Fruit fly (Drosophila melanogaster) whole organism, wandering third instar larva: ENCODE data around the gene CG10435.
A peak's percentile ranks its signal among the peaks of the same experiment; 100 is the strongest.

ENCODE experiments used
- Abd-B ChIP-seq: fragments of >200 bp; optimal IDR thresholded peaks from 2 replicates; lab custom pipeline; 2017; ENCODE audit warnings: missing biosample characterization, missing genetic modification characterization
- CG32264 ChIP-seq: fragments of 200-800 bp; sonication (Bioruptor generic); optimal IDR thresholded peaks from 2 replicates; lab custom pipeline; 2016; ENCODE audit warnings: missing biosample characterization, missing genetic modification characterization
- CG9705 ChIP-seq: fragments of 200-800 bp; sonication (Bioruptor generic); optimal IDR thresholded peaks from 2 replicates; lab custom pipeline; 2018; ENCODE audit warnings: missing biosample characterization, mild to moderate bottlenecking, missing genetic modification characterization
- CrebA ChIP-seq: fragments of 200-800 bp; sonication (Bioruptor generic); optimal IDR thresholded peaks from 2 replicates; lab custom pipeline; 2016; ENCODE audit warnings: missing biosample characterization, mild to moderate bottlenecking, missing genetic modification characterization, borderline replicate concordance
- Dfd ChIP-seq: fragments of >200 bp; optimal IDR thresholded peaks from 2 replicates; lab custom pipeline; 2017; ENCODE audit warnings: missing biosample characterization, missing genetic modification characterization
- Dif ChIP-seq: fragments of 200-275, 200-300 bp; sonication (Bioruptor generic); optimal IDR thresholded peaks from 2 replicates; lab custom pipeline; 2018; ENCODE audit warnings: missing biosample characterization, missing genetic modification characterization; ENCODE audit not compliant: partially characterized antibody
- GATAd ChIP-seq: sonication (Bioruptor generic); optimal IDR thresholded peaks from 2 replicates; lab custom pipeline; 2016; ENCODE audit warnings: missing biosample characterization, missing genetic modification characterization
- HLH106 ChIP-seq: fragments of 200-800 bp; optimal IDR thresholded peaks from 3 replicates; lab custom pipeline; 2019; ENCODE audit warnings: missing biosample characterization, mild to moderate bottlenecking, missing genetic modification characterization, moderate library complexity
- Hnf4 ChIP-seq: fragments of 200-800 bp; sonication (Bioruptor generic); optimal IDR thresholded peaks from 2 replicates; lab custom pipeline; 2016; ENCODE audit warnings: missing biosample characterization, mild to moderate bottlenecking, missing genetic modification characterization
- Hr83 ChIP-seq: fragments of 200-300 bp; sonication (Bioruptor generic); optimal IDR thresholded peaks from 2 replicates; lab custom pipeline; 2016; ENCODE audit warnings: missing biosample characterization, mild to moderate bottlenecking, missing genetic modification characterization, moderate library complexity; ENCODE audit not compliant: poor library complexity, severe bottlenecking
- Jra ChIP-seq: sonication (Bioruptor generic); optimal IDR thresholded peaks from 2 replicates; lab custom pipeline; 2016; ENCODE audit warnings: missing biosample characterization, missing genetic modification characterization
- Myc ChIP-seq: fragments of >200 bp; optimal IDR thresholded peaks from 2 replicates; lab custom pipeline; 2017
- N ChIP-seq: fragments of >200 bp; optimal IDR thresholded peaks from 2 replicates; lab custom pipeline; 2018; ENCODE audit warnings: missing biosample characterization, missing external identifiers, missing genetic modification characterization
- Rel ChIP-seq, 2 experiments: fragments of 200-800 bp; sonication (Bioruptor generic) in 1 of 2; optimal IDR thresholded peaks; 2 replicates in 1 of 2; 3 replicates in 1 of 2; lab custom pipeline; 2016 to 2019; ENCODE audit warnings: mild to moderate bottlenecking in 2 of 2, missing biosample characterization in 2 of 2, missing genetic modification characterization in 2 of 2, moderate library complexity in 1 of 2
- Sp1 ChIP-seq: fragments of 200-800 bp; sonication (Bioruptor generic); optimal IDR thresholded peaks from 3 replicates; lab custom pipeline; 2019; ENCODE audit warnings: missing biosample characterization, mild to moderate bottlenecking, missing genetic modification characterization, moderate library complexity
- Vsx2 ChIP-seq: fragments of 200-300, 225-300 bp; sonication (Bioruptor generic); optimal IDR thresholded peaks from 2 replicates; lab custom pipeline; 2018; ENCODE audit warnings: missing biosample characterization, missing genetic modification characterization; ENCODE audit not compliant: partially characterized antibody
- br ChIP-seq: fragments of 200-800 bp; sonication (Bioruptor generic); optimal IDR thresholded peaks from 2 replicates; lab custom pipeline; 2016; ENCODE audit warnings: missing biosample characterization, missing genetic modification characterization
- brk ChIP-seq: fragments of 200-800 bp; sonication (Bioruptor generic); optimal IDR thresholded peaks from 2 replicates; lab custom pipeline; 2016; ENCODE audit warnings: missing biosample characterization, mild to moderate bottlenecking, missing genetic modification characterization
- dl ChIP-seq, 2 experiments: fragments of 175-275, 200-275 bp in 1 of 2; fragments of 200-275 bp in 1 of 2; sonication (Bioruptor generic); optimal IDR thresholded peaks; lab custom pipeline; 2018; ENCODE audit warnings: mild to moderate bottlenecking in 2 of 2, missing biosample characterization in 2 of 2, missing genetic modification characterization in 2 of 2, moderate library complexity in 2 of 2; ENCODE audit not compliant: partially characterized antibody in 2 of 2, insufficient read depth in 1 of 2
- dmrt93B ChIP-seq: fragments of 200-800 bp; sonication (Bioruptor generic); optimal IDR thresholded peaks from 2 replicates; lab custom pipeline; 2018; ENCODE audit warnings: missing biosample characterization, mild to moderate bottlenecking, missing genetic modification characterization
- dsf ChIP-seq: sonication (Bioruptor generic); optimal IDR thresholded peaks from 2 replicates; lab custom pipeline; 2016; ENCODE audit warnings: missing biosample characterization, missing genetic modification characterization, borderline replicate concordance
- ey ChIP-seq: fragments of 200-800 bp; sonication (Bioruptor generic); optimal IDR thresholded peaks from 2 replicates; lab custom pipeline; 2016; ENCODE audit warnings: missing biosample characterization, missing genetic modification characterization
- foxo ChIP-seq, 2 experiments: fragments of 200-800 bp; sonication (Bioruptor generic); optimal IDR thresholded peaks; 2 replicates in 1 of 2; 3 replicates in 1 of 2; lab custom pipeline; 2016 to 2017; ENCODE audit warnings: missing biosample characterization in 2 of 2, missing genetic modification characterization in 2 of 2
- fru ChIP-seq: fragments of 200-800 bp; sonication (Bioruptor generic); optimal IDR thresholded peaks from 3 replicates; lab custom pipeline; 2016; ENCODE audit warnings: missing biosample characterization, mild to moderate bottlenecking, missing genetic modification characterization
- jim ChIP-seq: fragments of 175-275, 200-325 bp; sonication (Bioruptor generic); optimal IDR thresholded peaks from 2 replicates; lab custom pipeline; 2016; ENCODE audit warnings: missing biosample characterization, mild to moderate bottlenecking, missing genetic modification characterization
- lola ChIP-seq: fragments of >200 bp; optimal IDR thresholded peaks from 2 replicates; lab custom pipeline; 2017; ENCODE audit warnings: missing biosample characterization, missing genetic modification characterization
- psq ChIP-seq: fragments of 200-800 bp; sonication (Bioruptor generic); optimal IDR thresholded peaks from 3 replicates; lab custom pipeline; 2017; ENCODE audit warnings: missing biosample characterization, mild to moderate bottlenecking, missing genetic modification characterization, moderate library complexity
- sage ChIP-seq: fragments of 200-800 bp; sonication (Bioruptor generic); optimal IDR thresholded peaks from 2 replicates; lab custom pipeline; 2016; ENCODE audit warnings: missing biosample characterization, mild to moderate bottlenecking, missing genetic modification characterization
- tai ChIP-seq: sonication (Bioruptor generic); optimal IDR thresholded peaks from 2 replicates; lab custom pipeline; 2016; ENCODE audit warnings: missing biosample characterization, missing genetic modification characterization
- woc ChIP-seq: sonication (Bioruptor generic); optimal IDR thresholded peaks from 2 replicates; lab custom pipeline; 2016; ENCODE audit warnings: missing biosample characterization, mild to moderate bottlenecking, missing genetic modification characterization

The CG10435 gene

DNA sequence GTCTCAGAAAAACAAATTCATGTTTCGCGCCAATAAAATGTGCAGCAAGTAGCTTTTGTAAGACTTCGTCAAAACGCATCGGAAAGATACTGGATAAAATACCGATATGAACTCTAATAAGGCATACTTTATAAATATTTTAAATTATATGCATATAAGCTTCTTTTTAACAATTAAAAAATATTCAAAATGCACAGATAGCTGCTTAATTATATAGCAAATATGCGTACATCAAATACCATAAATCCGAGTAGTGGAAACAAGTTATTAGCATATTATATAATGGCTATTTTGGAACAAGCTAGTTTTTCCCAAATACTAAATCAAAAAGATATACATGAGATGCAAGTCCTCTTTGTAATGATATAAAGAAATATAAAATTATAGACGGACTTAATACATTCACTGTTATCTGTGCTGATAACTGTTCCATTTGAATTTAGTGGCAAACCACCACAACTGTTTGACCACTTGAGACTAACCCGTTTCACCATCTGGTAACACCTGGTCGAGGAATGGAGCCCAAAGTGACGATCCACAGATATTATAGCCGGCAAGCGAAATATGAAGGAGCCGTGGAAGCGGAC, 13.4 kb downstream of the CG10435 start, which contains the start of gene PIG-H:
TSS of gene PIG-H (plus strand) at position 303 of the 587 bp plus-strand sequence.
- no peak for TF ChIP-seq Vsx2 (GFP tag; lab: Kevin White, UChicago)
- peak; percentile 46 for TF ChIP-seq tai (GFP tag; lab: Kevin White, UChicago)
- peak; percentile 60 for TF ChIP-seq Dif (GFP tag; lab: Kevin White, UChicago)
- peak; percentile 20 for TF ChIP-seq N
- TF ChIP-seq foxo (GFP tag; optimal IDR thresholded peaks at IDR 0.05; lab: Kevin White, UChicago), result no peak
- TF ChIP-seq Hnf4, result no peak
- peak; percentile 52 for TF ChIP-seq brk (GFP tag; lab: Kevin White, UChicago)
- TF ChIP-seq HLH106 (tag; lab: Kevin White, UChicago), result no peak
- no peak for TF ChIP-seq GATAd (GFP tag; lab: Kevin White, UChicago)
- TF ChIP-seq, all 38 proteins: peak for 4

DNA sequence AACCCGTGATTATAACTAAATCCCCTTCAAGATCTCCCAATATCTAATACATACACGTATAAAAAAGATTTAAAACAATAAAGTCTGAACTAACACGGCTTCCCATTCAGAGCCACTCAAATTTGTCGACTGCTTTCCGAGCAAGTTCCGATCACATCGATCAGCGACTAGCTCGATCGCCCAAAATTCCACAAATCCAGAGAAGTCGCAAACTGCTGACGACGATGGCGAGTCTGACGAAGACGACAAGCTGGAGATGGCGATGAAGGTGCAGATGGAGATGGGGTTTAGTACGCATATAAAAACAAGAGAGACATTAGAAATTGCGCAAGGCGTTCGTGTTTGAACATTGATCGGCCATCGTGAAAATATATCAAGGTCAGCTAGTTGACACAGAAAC, 14.2 kb downstream of the CG10435 start:
- TF ChIP-seq tai (GFP tag; lab: Kevin White, UChicago) (no peak), Jra (GFP tag; lab: Kevin White, UChicago) (no peak), lola (no peak)

DNA sequence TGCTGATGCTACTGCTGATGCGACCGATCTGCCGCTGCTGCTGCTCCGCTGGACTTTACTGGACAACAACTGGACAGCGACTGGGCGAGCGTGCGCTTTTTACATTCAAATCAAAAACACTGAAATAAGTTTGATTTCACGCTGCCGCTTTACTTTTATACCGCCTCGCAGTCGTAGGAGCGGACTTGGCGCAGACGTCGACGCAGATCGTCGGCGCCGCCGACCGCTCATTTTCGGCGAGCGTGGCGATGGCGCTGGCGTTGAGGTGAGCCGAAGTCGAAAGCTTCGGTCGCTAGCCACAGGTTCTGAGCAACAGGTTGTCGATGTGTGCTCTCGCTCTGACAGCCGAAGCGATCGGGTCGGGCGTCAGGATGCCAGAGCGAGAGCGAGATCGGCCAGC, 17.3 kb downstream of the CG10435 start, which contains the start of gene Elovl7:
TSS of gene Elovl7 (minus strand) at position 131 of the 400 bp plus-strand sequence.
- TF ChIP-seq Hr83 (GFP tag; lab: Kevin White, UChicago), result no peak
- no peak for TF ChIP-seq dsf (GFP tag; lab: Kevin White, UChicago)

DNA sequence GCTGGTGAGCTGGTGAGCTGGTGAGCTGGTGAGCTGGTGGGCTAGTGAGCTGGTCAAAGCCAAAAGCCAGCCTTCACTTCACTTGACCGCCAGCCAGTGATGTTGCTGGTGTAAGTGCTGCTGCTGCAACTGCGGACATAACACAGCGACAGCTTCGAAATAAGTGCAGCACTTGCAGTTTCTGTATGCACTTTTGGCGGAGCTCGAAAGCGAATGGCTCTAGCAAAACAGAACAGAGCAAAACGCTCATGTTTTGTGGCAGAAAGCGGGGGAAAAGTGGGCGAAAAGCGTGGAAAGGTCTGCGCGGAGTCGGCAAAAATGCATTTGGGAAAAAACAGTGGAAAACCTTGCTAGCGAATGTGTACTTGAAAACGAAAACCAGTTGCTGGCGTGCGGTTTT, 18.4 kb downstream of the CG10435 start:
- TF ChIP-seq Sp1 (GFP tag; lab: Kevin White, UChicago), result no peak
- TF ChIP-seq GATAd (GFP tag; lab: Kevin White, UChicago), result no peak
- no peak for TF ChIP-seq sage (GFP tag; lab: Kevin White, UChicago)
- TF ChIP-seq Vsx2 (GFP tag; lab: Kevin White, UChicago), result no peak
- TF ChIP-seq Myc (lab: Kevin White, UChicago), result no peak
- TF ChIP-seq jim (GFP tag; lab: Kevin White, UChicago), result no peak
- TF ChIP-seq woc (GFP tag; lab: Kevin White, UChicago), result no peak
- TF ChIP-seq fru (GFP tag; lab: Kevin White, UChicago), result no peak
- TF ChIP-seq psq (GFP tag; lab: Kevin White, UChicago), result no peak
- TF ChIP-seq CG32264 (GFP tag; lab: Kevin White, UChicago), result no peak
- no peak for TF ChIP-seq tai (GFP tag; lab: Kevin White, UChicago)
- TF ChIP-seq, all 38 proteins: peak for 0

DNA sequence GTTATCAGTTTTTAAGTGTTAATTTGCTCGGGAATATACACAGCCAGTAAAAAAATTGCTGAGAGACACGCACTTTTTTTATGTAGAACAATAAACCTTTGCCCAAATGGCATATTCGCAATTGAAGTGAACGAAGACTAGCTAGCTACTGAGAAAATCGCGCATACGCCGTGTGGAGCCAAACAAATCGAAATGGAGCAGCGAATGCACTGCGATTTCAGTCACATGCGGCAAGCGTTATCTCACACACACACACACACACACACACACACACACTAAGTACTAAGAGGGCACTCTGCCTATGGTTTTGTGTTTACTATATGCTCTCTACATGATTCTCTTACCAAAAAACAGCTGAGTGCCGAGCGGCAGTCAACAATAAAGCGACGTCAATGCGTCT, 19.5 kb downstream of the CG10435 start:
- TF ChIP-seq CG9705 (no peak), Rel (GFP tag; optimal IDR thresholded peaks at IDR 0.05; lab: Kevin White, UChicago) (no peak), Rel (tag; optimal IDR thresholded peaks at IDR 0.05; lab: Kevin White, UChicago) (peak; percentile 2), Dif (GFP tag; lab: Kevin White, UChicago) (peak; percentile 27), ey (GFP tag; lab: Kevin White, UChicago) (no peak), Dfd (peak; percentile 72)

DNA sequence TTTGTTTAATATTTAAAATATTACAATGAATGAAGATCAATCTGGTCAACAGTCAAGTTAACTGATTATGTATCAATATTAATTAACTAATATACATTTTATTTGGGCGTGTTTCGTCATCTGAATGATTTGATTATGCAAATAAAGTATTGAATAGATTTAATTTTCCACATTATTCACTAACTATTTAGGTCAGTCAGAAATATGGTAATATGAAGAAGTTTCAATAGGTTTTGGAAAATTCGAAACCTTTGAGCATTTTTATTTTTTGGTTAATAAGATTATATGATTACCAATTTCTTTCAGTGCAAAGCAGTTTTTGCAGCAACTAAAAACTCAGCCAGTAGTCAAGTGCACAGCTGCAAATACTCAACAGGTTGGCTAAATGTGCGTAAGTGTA, 20.9 kb downstream of the CG10435 start:
- no peak for TF ChIP-seq HLH106 (tag; lab: Kevin White, UChicago)
- no peak for TF ChIP-seq woc (GFP tag; lab: Kevin White, UChicago)
- TF ChIP-seq Hr83 (GFP tag; lab: Kevin White, UChicago), result no peak
- TF ChIP-seq dl (GFP tag; optimal IDR thresholded peaks at IDR 0.05; lab: Kevin White, UChicago; ENCODE audit: insufficient read depth in 1 of 2, partially characterized antibody in 2 of 2), result no peak
- no peak for TF ChIP-seq Dif (GFP tag; lab: Kevin White, UChicago)
- TF ChIP-seq N, result no peak
- no peak for TF ChIP-seq br
- no peak for TF ChIP-seq dmrt93B (GFP tag; lab: Kevin White, UChicago)
- no peak for TF ChIP-seq CrebA (GFP tag; lab: Kevin White, UChicago)
- TF ChIP-seq sage (GFP tag; lab: Kevin White, UChicago), result no peak
- no peak for TF ChIP-seq Sp1 (GFP tag; lab: Kevin White, UChicago)
- no peak for TF ChIP-seq Rel (GFP tag; optimal IDR thresholded peaks at IDR 0.05; lab: Kevin White, UChicago)
- no peak for TF ChIP-seq Rel (tag; optimal IDR thresholded peaks at IDR 0.05; lab: Kevin White, UChicago)
- TF ChIP-seq CG32264 (GFP tag; lab: Kevin White, UChicago), result no peak
- TF ChIP-seq Abd-B (GFP tag; lab: Kevin White, UChicago), result no peak
- no peak for TF ChIP-seq fru (GFP tag; lab: Kevin White, UChicago)
